Worm (Caenorhabditis elegans): ENCODE results near the gene cima-1.

ce11 chrIV:7612523-7612922, 38.7 kb upstream of the cima-1 start:
- TF ChIP-seq unc-86 (tag; optimal IDR thresholded peaks at IDR 0.05): no peak
- no peak for TF ChIP-seq K09A11.1 (tag; optimal IDR thresholded peaks at IDR 0.05; ENCODE audit: insufficient read depth)
- no peak for TF ChIP-seq ref-2 (tag; optimal IDR thresholded peaks at IDR 0.05)
- no peak for TF ChIP-seq unc-55 (GFP tag; optimal IDR thresholded peaks at IDR 0.05)
- TF ChIP-seq ceh-2 (tag; optimal IDR thresholded peaks at IDR 0.05): no peak

Data from whole organism, late embryonic.